Fruit fly (Drosophila melanogaster) Kc167 (cell line): Measurements from ENCODE around the gene Had1.

Experiments used
- Myc ChIP-seq: fragments of >200 bp; optimal IDR thresholded peaks from 2 replicates; lab custom pipeline; 2017; ENCODE audit warnings: missing external identifiers
- h ChIP-seq: fragments of >200 bp; optimal IDR thresholded peaks from 3 replicates; lab custom pipeline; 2018; ENCODE audit warnings: missing external identifiers
- insv ChIP-seq: fragments of >200 bp; optimal IDR thresholded peaks from 3 replicates; lab custom pipeline; 2018; ENCODE audit warnings: missing external identifiers
- psq ChIP-seq: fragments of >200 bp; optimal IDR thresholded peaks from 2 replicates; lab custom pipeline; 2017; ENCODE audit warnings: missing external identifiers

DNA sequence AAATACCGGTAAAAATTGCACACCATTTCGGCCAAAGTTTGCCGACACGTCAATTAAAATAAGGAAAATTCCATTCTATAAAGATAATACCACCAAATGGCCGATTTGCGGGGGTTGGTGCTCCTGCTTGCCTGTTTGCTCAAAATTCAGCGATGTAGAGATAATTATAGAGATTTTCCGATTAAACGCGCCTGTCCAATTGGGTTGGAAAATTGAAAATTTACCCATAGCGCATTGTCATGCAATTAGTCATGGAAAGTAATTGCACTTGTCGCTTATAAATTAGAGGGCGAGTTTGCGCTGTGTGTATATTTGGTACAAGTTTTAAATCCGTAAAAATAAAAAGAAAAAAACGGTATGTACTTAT lies 11.1 kb upstream of the Had1 start:
- TF ChIP-seq h (lab: Kevin White, UChicago): no peak
- no peak for TF ChIP-seq insv
- no peak for TF ChIP-seq psq (lab: Kevin White, UChicago)
- no peak for TF ChIP-seq Myc (lab: Kevin White, UChicago)
